Worm (Caenorhabditis elegans): ENCODE measurements around the gene Y5H2A.4.

DNA sequence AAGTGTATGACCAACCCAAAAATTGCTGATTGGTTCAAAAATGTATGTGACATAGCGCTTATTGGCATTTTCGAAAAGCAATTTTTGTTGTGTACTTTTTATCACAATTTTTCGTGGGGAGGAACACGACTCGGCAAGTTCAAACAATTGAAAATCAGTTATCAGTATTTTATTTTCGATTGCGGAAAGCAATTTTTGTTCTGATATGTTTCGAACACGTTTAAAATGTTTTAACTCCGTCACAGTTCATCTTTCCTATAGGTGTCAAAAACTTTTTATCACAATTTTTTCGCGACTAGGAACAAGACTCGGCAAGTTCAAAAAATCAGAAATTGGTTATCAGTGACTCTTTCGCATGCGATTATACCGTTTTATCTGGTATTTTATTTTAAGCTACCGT lies 34.1 kb upstream of the Y5H2A.4 start:
- no peak for TF ChIP-seq lsy-2 (tag; optimal IDR thresholded peaks at IDR 0.05)
- no peak for TF ChIP-seq nhr-11 (tag; optimal IDR thresholded peaks at IDR 0.05)
- TF ChIP-seq ZK546.5 (tag; optimal IDR thresholded peaks at IDR 0.05), result no peak
- TF ChIP-seq blmp-1 (tag; optimal IDR thresholded peaks at IDR 0.05; ENCODE audit: insufficient read depth), result no peak
- TF ChIP-seq unc-39 (tag; optimal IDR thresholded peaks at IDR 0.05), result no peak
- TF ChIP-seq alr-1 (tag; optimal IDR thresholded peaks at IDR 0.05), result no peak

Measured in whole organism, L2 larva.